Fruit fly (Drosophila melanogaster) whole organism, embryonic: Measurements from ENCODE around the gene SPARC.

Source experiments
- Asciz ChIP-seq: fragments of 200-800 bp; sonication (Bioruptor generic); optimal IDR thresholded peaks from 2 replicates; lab custom pipeline; 2017; ENCODE audit warnings: missing biosample characterization, mild to moderate bottlenecking, missing genetic modification characterization, missing genetic modification reagents
- CG11398 ChIP-seq: fragments of 200-800 bp; sonication (Bioruptor generic); optimal IDR thresholded peaks from 2 replicates; lab custom pipeline; 2016; ENCODE audit warnings: missing biosample characterization, missing genetic modification characterization
- CG12942 ChIP-seq: fragments of 200-800 bp; sonication (Bioruptor generic); optimal IDR thresholded peaks from 3 replicates; lab custom pipeline; 2016; ENCODE audit warnings: missing biosample characterization, missing genetic modification characterization
- CG15514 ChIP-seq: fragments of 200-800 bp; sonication (Bioruptor generic); optimal IDR thresholded peaks from 3 replicates; lab custom pipeline; 2017; ENCODE audit warnings: missing biosample characterization, missing genetic modification characterization, mild to moderate bottlenecking, moderate library complexity, missing genetic modification reagents
- CG18011 ChIP-seq: fragments of 200-800 bp; sonication (Bioruptor generic); optimal IDR thresholded peaks from 2 replicates; lab custom pipeline; 2017; ENCODE audit warnings: missing biosample characterization, missing genetic modification characterization, mild to moderate bottlenecking, moderate library complexity, missing genotype
- CG2202 ChIP-seq: fragments of 200-800 bp; sonication (Bioruptor generic); optimal IDR thresholded peaks from 2 replicates; lab custom pipeline; 2018; ENCODE audit warnings: missing biosample characterization, mild to moderate bottlenecking, missing genetic modification characterization
- CG2678 ChIP-seq: fragments of 200-800 bp; sonication (Bioruptor generic); optimal IDR thresholded peaks from 3 replicates; lab custom pipeline; 2019; ENCODE audit warnings: missing biosample characterization, mild to moderate bottlenecking, missing genetic modification characterization, moderate library complexity
- CG30020 ChIP-seq: fragments of 200-800 bp; optimal IDR thresholded peaks from 2 replicates; lab custom pipeline; 2019; ENCODE audit warnings: missing biosample characterization, mild to moderate bottlenecking, missing genetic modification characterization, moderate library complexity
- CG3163 ChIP-seq: fragments of 200-800 bp; sonication (Bioruptor generic); optimal IDR thresholded peaks from 3 replicates; lab custom pipeline; 2016; ENCODE audit warnings: missing biosample characterization, missing genetic modification characterization
- CG3281 ChIP-seq: fragments of 200-800 bp; sonication (Bioruptor generic); optimal IDR thresholded peaks from 3 replicates; lab custom pipeline; 2017; ENCODE audit warnings: missing biosample characterization, mild to moderate bottlenecking, missing genetic modification characterization
- CG34422 ChIP-seq: fragments of 200-800 bp; sonication (Bioruptor generic); IDR thresholded peaks from 3 replicates; pipeline ENCODE4 v1.3.6; 2022; ENCODE audit warnings: missing biosample characterization, missing genetic modification characterization
- CG3847 ChIP-seq: fragments of 200-800 bp; sonication (Bioruptor generic); IDR thresholded peaks from 2 replicates; pipeline ENCODE4 v1.3.6; 2022; ENCODE audit warnings: missing biosample characterization, missing genetic modification characterization
- CG4328 ChIP-seq: fragments of 200-800 bp; sonication (Bioruptor generic); optimal IDR thresholded peaks from 3 replicates; lab custom pipeline; 2017; ENCODE audit warnings: missing biosample characterization, missing genetic modification reagents, missing genetic modification characterization
- CG6765 ChIP-seq: fragments of 200-800 bp; sonication (Bioruptor generic); optimal IDR thresholded peaks from 3 replicates; lab custom pipeline; 2017; ENCODE audit warnings: missing biosample characterization, mild to moderate bottlenecking, missing genetic modification characterization
- CG7963 ChIP-seq: fragments of 200-800 bp; sonication (Bioruptor generic); IDR thresholded peaks from 3 replicates; pipeline ENCODE4 v1.3.6; 2022; ENCODE audit warnings: missing biosample characterization, missing genetic modification characterization; ENCODE audit not compliant: partially characterized antibody
- CG8089 ChIP-seq: fragments of 200-800 bp; sonication (Bioruptor generic); optimal IDR thresholded peaks from 3 replicates; lab custom pipeline; 2016; ENCODE audit warnings: missing biosample characterization, missing genetic modification characterization
- D19B ChIP-seq: fragments of 200-800 bp; sonication (Bioruptor generic); optimal IDR thresholded peaks from 2 replicates; lab custom pipeline; 2017; ENCODE audit warnings: missing biosample characterization, mild to moderate bottlenecking, missing genetic modification characterization
- Dip3 ChIP-seq: fragments of 200-800 bp; sonication (Bioruptor generic); optimal IDR thresholded peaks from 3 replicates; lab custom pipeline; 2016; ENCODE audit warnings: missing biosample characterization, missing genetic modification characterization
- Doc3 ChIP-seq: fragments of 200-800 bp; sonication (Bioruptor generic); IDR thresholded peaks from 3 replicates; pipeline ENCODE4 v1.3.6; 2022; ENCODE audit warnings: missing biosample characterization, missing genetic modification characterization; ENCODE audit not compliant: partially characterized antibody
- Ets65A ChIP-seq: fragments of 200-800 bp; sonication (Bioruptor generic); peaks from one replicate; lab custom pipeline; 2016; ENCODE audit warnings: missing biosample characterization, missing genetic modification characterization
- H2.0 ChIP-seq: fragments of 200-800 bp; sonication (Bioruptor generic); IDR thresholded peaks from 2 replicates; pipeline ENCODE4 v1.3.6; 2022; ENCODE audit warnings: missing biosample characterization, missing genetic modification characterization
- Hr3 ChIP-seq: fragments of 200-800 bp; sonication (Bioruptor generic); optimal IDR thresholded peaks from 3 replicates; lab custom pipeline; 2016; ENCODE audit warnings: missing biosample characterization, missing genetic modification characterization
- Hsf ChIP-seq: fragments of 200-800 bp; sonication (Bioruptor generic); optimal IDR thresholded peaks from 3 replicates; lab custom pipeline; 2016; ENCODE audit warnings: missing biosample characterization, missing genetic modification characterization
- Mes4 ChIP-seq: fragments of 200-800 bp; sonication (Bioruptor generic); optimal IDR thresholded peaks from 2 replicates; lab custom pipeline; 2016; ENCODE audit warnings: missing biosample characterization, missing genetic modification characterization
- NFAT ChIP-seq: fragments of 200-800 bp; sonication (Bioruptor generic); IDR thresholded peaks from 2 replicates; pipeline ENCODE4 v1.3.6; 2022; ENCODE audit warnings: missing biosample characterization, missing genetic modification characterization
- Nf-YB ChIP-seq: fragments of 200-800 bp; sonication (Bioruptor generic); optimal IDR thresholded peaks from 3 replicates; lab custom pipeline; 2019; ENCODE audit warnings: missing biosample characterization, mild to moderate bottlenecking, missing genetic modification characterization, moderate library complexity
- Ravus ChIP-seq: fragments of 200-800 bp; sonication (Bioruptor generic); IDR thresholded peaks from 2 replicates; pipeline ENCODE4 v1.3.6; 2022; ENCODE audit warnings: missing biosample characterization, missing genetic modification characterization
- Rfx ChIP-seq: fragments of 200-800 bp; sonication (Bioruptor generic); IDR thresholded peaks from 2 replicates; pipeline ENCODE4 v1.3.6; 2022; ENCODE audit warnings: missing biosample characterization, missing genetic modification characterization
- Side ChIP-seq: fragments of 200-800 bp; sonication (Bioruptor generic); optimal IDR thresholded peaks from 2 replicates; lab custom pipeline; 2016; ENCODE audit warnings: missing biosample characterization, missing genetic modification characterization
- Vsx1 ChIP-seq: fragments of 200-800 bp; sonication (Bioruptor generic); optimal IDR thresholded peaks from 2 replicates; lab custom pipeline; 2017; ENCODE audit warnings: missing biosample characterization, mild to moderate bottlenecking, missing genetic modification characterization, missing genetic modification reagents
- YL-1 ChIP-seq: fragments of 200-800 bp; sonication (Bioruptor generic); optimal IDR thresholded peaks from 3 replicates; lab custom pipeline; 2017; ENCODE audit warnings: missing biosample characterization, mild to moderate bottlenecking, missing genetic modification characterization
- ato ChIP-seq: fragments of 200-800 bp; sonication (Bioruptor generic); IDR thresholded peaks from 2 replicates; pipeline ENCODE4 v1.3.6; 2022; ENCODE audit warnings: missing biosample characterization, missing genetic modification characterization; ENCODE audit not compliant: partially characterized antibody
- btn ChIP-seq: fragments of 200-800 bp; sonication (Bioruptor generic); optimal IDR thresholded peaks from 2 replicates; lab custom pipeline; 2016; ENCODE audit warnings: missing biosample characterization, missing genetic modification characterization
- crc ChIP-seq: fragments of 200-800 bp; sonication (Bioruptor generic); optimal IDR thresholded peaks from 2 replicates; lab custom pipeline; 2016; ENCODE audit warnings: missing biosample characterization, missing genetic modification characterization
- dati ChIP-seq: fragments of 200-800 bp; sonication (Bioruptor generic); IDR thresholded peaks from 2 replicates; pipeline ENCODE4 v1.3.6; 2022; ENCODE audit warnings: missing biosample characterization, missing genetic modification characterization
- dpn ChIP-seq, 2 experiments: fragments of 200-800 bp; sonication (Bioruptor generic); optimal IDR thresholded peaks; 3 replicates each; lab custom pipeline; 2016; ENCODE audit warnings: missing biosample characterization in 2 of 2, missing genetic modification characterization in 2 of 2
- ewg ChIP-seq: fragments of 200-800 bp; sonication (Bioruptor generic); optimal IDR thresholded peaks from 3 replicates; lab custom pipeline; 2017; ENCODE audit warnings: mild to moderate bottlenecking, missing biosample characterization, missing genetic modification reagents, missing genetic modification characterization
- ham ChIP-seq: fragments of 200-800 bp; sonication (Bioruptor generic); IDR thresholded peaks from 2 replicates; pipeline ENCODE4 v1.3.6; 2022; ENCODE audit warnings: missing biosample characterization, missing genetic modification characterization
- hkb ChIP-seq, 2 experiments: fragments of 200-800 bp in 1 of 2; fragments of >200 bp in 1 of 2; sonication (Bioruptor generic) in 1 of 2; IDR thresholded peaks in 1 of 2; optimal IDR thresholded peaks in 1 of 2; 2 replicates each; pipeline versions ENCODE4 v1.3.6 to Lab custom; 2017 to 2022; ENCODE audit warnings: missing biosample characterization in 1 of 2, missing genetic modification characterization in 1 of 2
- inv ChIP-seq: fragments of 200-800 bp; sonication (Bioruptor generic); IDR thresholded peaks from 2 replicates; pipeline ENCODE4 v1.3.6; 2022; ENCODE audit warnings: missing biosample characterization, missing genetic modification characterization; ENCODE audit not compliant: partially characterized antibody
- lbe ChIP-seq: fragments of 200-800 bp; sonication (Bioruptor generic); optimal IDR thresholded peaks from 2 replicates; lab custom pipeline; 2016; ENCODE audit warnings: missing biosample characterization, mild to moderate bottlenecking, missing genetic modification characterization
- lola ChIP-seq, 3 experiments: fragments of >200 bp in 2 of 3; fragments of 200-800 bp in 1 of 3; sonication (Bioruptor generic) in 1 of 3; optimal IDR thresholded peaks; 2 replicates each; lab custom pipeline; 2017 to 2019; ENCODE audit warnings: missing biosample characterization in 3 of 3, missing genetic modification characterization in 3 of 3, mild to moderate bottlenecking in 1 of 3, moderate library complexity in 1 of 3
- mam ChIP-seq: fragments of 200-800 bp; sonication (Bioruptor generic); optimal IDR thresholded peaks from 3 replicates; lab custom pipeline; 2016; ENCODE audit warnings: missing biosample characterization, missing genetic modification characterization
- nau ChIP-seq: fragments of 200-800 bp; sonication (Bioruptor generic); optimal IDR thresholded peaks from 3 replicates; lab custom pipeline; 2017; ENCODE audit warnings: missing biosample characterization, mild to moderate bottlenecking, missing genetic modification characterization, missing genetic modification reagents
- nmo ChIP-seq: fragments of 200-800 bp; sonication (Bioruptor generic); optimal IDR thresholded peaks from 2 replicates; lab custom pipeline; 2018; ENCODE audit warnings: missing biosample characterization, mild to moderate bottlenecking, missing genetic modification characterization, moderate library complexity
- ranshi ChIP-seq: fragments of 200-800 bp; sonication (Bioruptor generic); IDR thresholded peaks from 2 replicates; pipeline ENCODE4 v1.3.6; 2022; ENCODE audit warnings: missing biosample characterization, missing genetic modification characterization
- sim ChIP-seq: fragments of 200-800 bp; sonication (Bioruptor generic); IDR thresholded peaks from 2 replicates; pipeline ENCODE4 v1.3.6; 2022; ENCODE audit warnings: missing biosample characterization, missing genetic modification characterization
- slbo ChIP-seq: fragments of 200-800 bp; sonication (Bioruptor generic); IDR thresholded peaks from 2 replicates; pipeline ENCODE4 v1.3.6; 2022; ENCODE audit warnings: missing biosample characterization, missing genetic modification characterization
- sna ChIP-seq: fragments of 200-800 bp; sonication (Bioruptor generic); IDR thresholded peaks from 2 replicates; pipeline ENCODE4 v1.3.6; 2022; ENCODE audit warnings: missing biosample characterization, missing genetic modification characterization; ENCODE audit not compliant: partially characterized antibody
- trem ChIP-seq: fragments of 200-800 bp; optimal IDR thresholded peaks from 3 replicates; lab custom pipeline; 2019; ENCODE audit warnings: missing biosample characterization, mild to moderate bottlenecking, missing genetic modification characterization, moderate library complexity

The SPARC gene

dm6 chr3R:26886283-26886689 is 14.5 kb upstream of the SPARC start (continued):
- TF ChIP-seq mam (GFP tag; lab: Kevin White, UChicago) (no peak), dati (GFP tag; lab: Robert Waterston, UW) (no peak), CG3163 (no peak), CG15514 (peak; percentile 12), CG8089 (GFP tag; lab: Kevin White, UChicago) (no peak), H2.0 (peak; percentile 47; the same call in 1 of the 2 replicates), ewg (GFP tag; lab: Kevin White, UChicago) (peak; percentile 47), ham (GFP tag; lab: Robert Waterston, UW) (no peak), CG34422 (peak; percentile 35; the same call in 1 of the 3 replicates), CG11398 (no peak), nmo (peak; percentile 83), CG7963 (GFP tag; lab: Robert Waterston, UW) (no peak), Hr3 (GFP tag; lab: Kevin White, UChicago) (peak; percentile 61), Dip3 (GFP tag; lab: Kevin White, UChicago) (no peak), crc (GFP tag; lab: Kevin White, UChicago) (no peak), sim (0 out of 2 replicates have a peak, but pooled peaks have one; percentile 48), CG4328 (GFP tag; lab: Kevin White, UChicago) (peak; percentile 55), Ets65A (peak; percentile 21), CG6765 (GFP tag; lab: Kevin White, UChicago) (no peak), NFAT (GFP tag; lab: Robert Waterston, UW) (no peak), lola (GFP tag; optimal IDR thresholded peaks at IDR 0.05; lab: Kevin White, UChicago) (peak in 1 of 3 experiments; percentile 85), D19B (GFP tag; lab: Kevin White, UChicago) (no peak), CG12942 (peak; percentile 24), lbe (GFP tag; lab: Kevin White, UChicago) (no peak), CG3847 (GFP tag; lab: Robert Waterston, UW) (no peak), Vsx1 (GFP tag; lab: Kevin White, UChicago) (peak; percentile 56), Side (no peak), CG2202 (tag; lab: Kevin White, UChicago) (peak; percentile 73), Mes4 (GFP tag; lab: Kevin White, UChicago) (no peak), slbo (GFP tag; lab: Robert Waterston, UW) (peak; percentile 47), Asciz (GFP tag; lab: Kevin White, UChicago) (peak; percentile 57), Ravus (GFP tag; lab: Robert Waterston, UW) (no peak), Hsf (peak; percentile 23), CG3281 (GFP tag; lab: Kevin White, UChicago) (peak; percentile 58), Doc3 (GFP tag; lab: Robert Waterston, UW) (no peak), sna (GFP tag; lab: Robert Waterston, UW) (no peak), Rfx (GFP tag; lab: Robert Waterston, UW) (peak; percentile 55), hkb (optimal IDR thresholded peaks at IDR 0.05; lab: Kevin White, UChicago) (no peak), hkb (GFP tag; IDR thresholded peaks at IDR 0.05; lab: Robert Waterston, UW) (no peak; the same call in none of the 2 replicates), ato (GFP tag; lab: Robert Waterston, UW) (no peak), ranshi (GFP tag; lab: Robert Waterston, UW) (peak; percentile 45; the same call in 1 of the 2 replicates), YL-1 (peak; percentile 51), inv (GFP tag; lab: Robert Waterston, UW) (no peak), nau (peak; percentile 43), trem (peak; percentile 73), Nf-YB (GFP tag; lab: Kevin White, UChicago) (peak; percentile 70), btn (GFP tag; lab: Kevin White, UChicago) (no peak), CG30020 (tag; lab: Kevin White, UChicago) (peak; percentile 31), dpn (GFP tag; optimal IDR thresholded peaks at IDR 0.05; lab: Kevin White, UChicago) (peak in 1 of 2 experiments; percentile 37), CG2678 (tag; lab: Kevin White, UChicago) (peak; percentile 82), CG18011 (GFP tag; lab: Kevin White, UChicago) (no peak)
